Worm (Caenorhabditis elegans) whole organism, L2 larva: ENCODE measurements around the gene smc-3.

Experiments used
- C34F6.9 ChIP-seq: fragments of 150-350 bp; optimal IDR thresholded peaks from 2 replicates; lab custom pipeline; 2014; ENCODE audit warnings: missing biosample characterization, missing genetic modification characterization
- F13H6.1 ChIP-seq: sonication (generic microtip); optimal IDR thresholded peaks from 2 replicates; lab custom pipeline; 2016; ENCODE audit warnings: missing genetic modification characterization, missing compliant biosample characterization
- R02D3.7 ChIP-seq: fragments of 150-350 bp; optimal IDR thresholded peaks from 2 replicates; lab custom pipeline; 2014; ENCODE audit warnings: missing biosample characterization, missing genetic modification characterization
- Y55F3AM.14 ChIP-seq: fragments of 200-800 bp; sonication (Bioruptor generic); optimal IDR thresholded peaks from 2 replicates; lab custom pipeline; 2018; ENCODE audit warnings: mild to moderate bottlenecking, missing genetic modification characterization, missing compliant biosample characterization
- alr-1 ChIP-seq: fragments of 150-350 bp; optimal IDR thresholded peaks from 2 replicates; lab custom pipeline; 2014; ENCODE audit warnings: missing biosample characterization, missing genetic modification characterization
- blmp-1 ChIP-seq: sonication (generic microtip); optimal IDR thresholded peaks from 2 replicates; lab custom pipeline; 2017; ENCODE audit warnings: missing genetic modification characterization, mild to moderate bottlenecking, missing compliant biosample characterization, antibody characterized with exemption, moderate library complexity; ENCODE audit not compliant: insufficient read depth
- ceh-16 ChIP-seq: fragments of 150-350 bp; optimal IDR thresholded peaks from 2 replicates; lab custom pipeline; 2014; ENCODE audit warnings: missing biosample characterization, missing genetic modification characterization
- egl-27 ChIP-seq: sonication (generic microtip); optimal IDR thresholded peaks from 3 replicates; lab custom pipeline; 2017; ENCODE audit warnings: missing biosample characterization, missing genetic modification reagents, missing genetic modification characterization
- elt-1 ChIP-seq: fragments of 150-350 bp; optimal IDR thresholded peaks from 2 replicates; lab custom pipeline; 2014; ENCODE audit warnings: missing biosample characterization, missing genetic modification characterization
- elt-3 ChIP-seq: sonication (generic microtip); optimal IDR thresholded peaks from 2 replicates; lab custom pipeline; 2017; ENCODE audit warnings: missing biosample characterization, missing genetic modification characterization
- fos-1 ChIP-seq: fragments of 150-350 bp; optimal IDR thresholded peaks from 2 replicates; lab custom pipeline; 2014; ENCODE audit warnings: missing biosample characterization, missing genetic modification characterization
- gmeb-1 ChIP-seq: fragments of 150-350 bp; optimal IDR thresholded peaks from 2 replicates; lab custom pipeline; 2014; ENCODE audit warnings: missing biosample characterization, missing genetic modification characterization
- lin-11 ChIP-seq: fragments of 150-350 bp; sonication (generic microtip); optimal IDR thresholded peaks from 2 replicates; lab custom pipeline; 2014; ENCODE audit warnings: missing biosample characterization, missing genetic modification characterization, inconsistent platforms, mixed read lengths
- lin-39 ChIP-seq: fragments of 150-350 bp; optimal IDR thresholded peaks from 2 replicates; lab custom pipeline; 2014; ENCODE audit warnings: missing biosample characterization, missing genetic modification reagents, missing genetic modification characterization
- mbf-1 ChIP-seq: sonication (generic microtip); optimal IDR thresholded peaks from 2 replicates; lab custom pipeline; 2017; ENCODE audit warnings: missing biosample characterization, missing genetic modification characterization
- mdl-1 ChIP-seq, 2 experiments: fragments of 150-350 bp in 1 of 2; sonication (generic microtip) in 1 of 2; optimal IDR thresholded peaks; 2 replicates each; lab custom pipeline; 2017; ENCODE audit warnings: missing biosample characterization in 2 of 2, missing genetic modification characterization in 2 of 2
- nhr-10 ChIP-seq: sonication (generic microtip); optimal IDR thresholded peaks from 2 replicates; lab custom pipeline; 2017; ENCODE audit warnings: missing biosample characterization, missing genetic modification characterization
- nhr-12 ChIP-seq: fragments of 150-350 bp; optimal IDR thresholded peaks from 2 replicates; lab custom pipeline; 2014; ENCODE audit warnings: missing biosample characterization, missing genetic modification characterization
- nhr-129 ChIP-seq: fragments of 150-350 bp; optimal IDR thresholded peaks from 2 replicates; lab custom pipeline; 2014; ENCODE audit warnings: missing biosample characterization, missing genetic modification characterization
- nhr-21 ChIP-seq: fragments of 150-350 bp; optimal IDR thresholded peaks from 2 replicates; lab custom pipeline; 2014; ENCODE audit warnings: missing biosample characterization, missing genetic modification characterization
- nhr-25 ChIP-seq: fragments of 150-350 bp; sonication (generic microtip); optimal IDR thresholded peaks from 3 replicates; lab custom pipeline; 2014; ENCODE audit warnings: missing biosample characterization, missing genetic modification characterization
- nhr-6 ChIP-seq: fragments of 150-350 bp; optimal IDR thresholded peaks from 2 replicates; lab custom pipeline; 2014; ENCODE audit warnings: missing biosample characterization, missing genetic modification characterization
- nhr-77 ChIP-seq: fragments of 150-350 bp; optimal IDR thresholded peaks from 2 replicates; lab custom pipeline; 2014; ENCODE audit warnings: missing biosample characterization, missing genetic modification characterization
- sem-4 ChIP-seq: fragments of 150-350 bp; optimal IDR thresholded peaks from 2 replicates; lab custom pipeline; 2014; ENCODE audit warnings: missing biosample characterization, missing genetic modification reagents, missing genetic modification characterization
- skn-1 ChIP-seq: sonication (generic microtip); optimal IDR thresholded peaks from 2 replicates; lab custom pipeline; 2017; ENCODE audit warnings: missing biosample characterization, missing genetic modification characterization
- sma-3 ChIP-seq: sonication (generic microtip); optimal IDR thresholded peaks from 2 replicates; lab custom pipeline; 2016; ENCODE audit warnings: missing genetic modification reagents, missing genetic modification characterization, missing compliant biosample characterization
- sma-9 ChIP-seq, 2 experiments: fragments of 150-350 bp in 1 of 2; sonication (generic microtip) in 1 of 2; optimal IDR thresholded peaks; 2 replicates each; lab custom pipeline; 2014 to 2016; ENCODE audit warnings: missing genetic modification characterization in 2 of 2, mild to moderate bottlenecking in 1 of 2, missing biosample characterization in 1 of 2, missing compliant biosample characterization in 1 of 2, missing genetic modification reagents in 1 of 2, moderate library complexity in 1 of 2
- unc-39 ChIP-seq: fragments of 150-350 bp; optimal IDR thresholded peaks from 2 replicates; lab custom pipeline; 2014; ENCODE audit warnings: missing biosample characterization, missing genetic modification characterization
- unc-55 ChIP-seq: fragments of 150-350 bp; sonication (generic microtip); optimal IDR thresholded peaks from 3 replicates; lab custom pipeline; 2014; ENCODE audit warnings: missing biosample characterization, missing genetic modification reagents, missing genetic modification characterization
- unc-62 ChIP-seq: fragments of 150-350 bp; optimal IDR thresholded peaks from 2 replicates; lab custom pipeline; 2014; ENCODE audit warnings: missing biosample characterization, missing genetic modification reagents, missing genetic modification characterization
- ztf-11 ChIP-seq: sonication (generic microtip); optimal IDR thresholded peaks from 2 replicates; lab custom pipeline; 2017; ENCODE audit warnings: missing biosample characterization, missing genetic modification characterization
- ztf-4 ChIP-seq: fragments of 150-350 bp; optimal IDR thresholded peaks from 2 replicates; lab custom pipeline; 2014; ENCODE audit warnings: missing biosample characterization, missing genetic modification characterization

smc-3 gene

DNA sequence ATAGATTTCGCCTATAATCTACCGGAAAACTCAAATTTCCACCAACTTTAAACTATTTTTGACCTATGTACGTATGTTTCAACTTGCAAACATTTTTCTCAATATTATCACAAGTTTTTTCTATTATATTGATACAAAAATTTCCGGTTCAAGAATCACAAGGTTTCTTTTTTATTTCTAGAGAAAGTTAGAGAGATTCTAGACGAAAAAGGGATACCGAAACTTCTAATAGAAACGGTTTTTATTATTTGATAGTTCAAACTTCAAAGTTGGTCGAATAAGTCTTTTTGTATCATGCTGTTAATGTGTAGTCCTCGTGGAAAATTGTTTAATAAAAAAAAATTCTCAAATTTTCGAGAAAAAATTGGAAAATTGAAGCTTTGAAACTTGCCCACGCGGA is 35.6 kb upstream of the smc-3 start:
- TF ChIP-seq nhr-12 (no peak), nhr-21 (tag; lab: Kevin White, UChicago) (peak; percentile 38), unc-62 (no peak), lin-11 (tag; lab: Kevin White, UChicago) (no peak), F13H6.1 (tag; lab: Kevin White, UChicago) (no peak), ztf-11 (no peak), fos-1 (no peak), elt-1 (tag; lab: Kevin White, UChicago) (no peak), C34F6.9 (tag; lab: Kevin White, UChicago) (no peak), lin-39 (no peak), nhr-25 (tag; lab: Kevin White, UChicago) (peak; percentile 82), sma-3 (GFP tag; lab: Kevin White, UChicago) (peak; percentile 23), nhr-10 (tag; lab: Kevin White, UChicago) (no peak), sma-9 (GFP tag; optimal IDR thresholded peaks at IDR 0.05; lab: Kevin White, UChicago) (peak; percentile 75), sma-9 (tag; optimal IDR thresholded peaks at IDR 0.05; lab: Kevin White, UChicago) (no peak), gmeb-1 (tag; lab: Kevin White, UChicago) (peak; percentile 23), blmp-1 (peak; percentile 70), ceh-16 (tag; lab: Kevin White, UChicago) (no peak), nhr-129 (tag; lab: Kevin White, UChicago) (no peak)

DNA sequence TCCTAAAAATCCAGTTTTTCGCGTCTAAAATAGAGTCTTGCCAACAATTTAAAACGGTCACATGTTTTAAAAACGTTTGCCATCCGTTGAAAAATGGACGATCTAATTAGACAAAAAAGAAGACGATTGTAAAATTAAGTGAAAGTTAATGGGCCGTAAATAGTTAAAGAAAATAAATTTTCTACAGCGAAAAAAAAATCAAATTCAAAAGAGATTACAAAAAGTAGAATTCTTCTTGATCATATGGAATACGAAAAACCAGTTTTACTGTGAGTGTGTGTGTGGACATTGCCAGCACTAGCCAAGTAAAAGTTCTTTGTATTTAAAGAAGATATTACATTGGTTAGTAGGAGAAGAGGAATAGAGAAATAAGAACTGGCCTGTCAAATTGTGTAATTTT is 28.6 kb upstream of the smc-3 start:
- no peak for TF ChIP-seq ztf-4 (tag; lab: Kevin White, UChicago)
- peak; percentile 12 for TF ChIP-seq C34F6.9 (tag; lab: Kevin White, UChicago)
- peak; percentile 31 for TF ChIP-seq sem-4 (tag; lab: Kevin White, UChicago)
- no peak for TF ChIP-seq nhr-77 (tag; lab: Kevin White, UChicago)
- peak; percentile 88 for TF ChIP-seq blmp-1
- TF ChIP-seq Y55F3AM.14 (GFP tag; lab: Kevin White, UChicago) = no peak
- peak; percentile 3 for TF ChIP-seq sma-3 (GFP tag; lab: Kevin White, UChicago)
- peak; percentile 88 for TF ChIP-seq nhr-25 (tag; lab: Kevin White, UChicago)

DNA sequence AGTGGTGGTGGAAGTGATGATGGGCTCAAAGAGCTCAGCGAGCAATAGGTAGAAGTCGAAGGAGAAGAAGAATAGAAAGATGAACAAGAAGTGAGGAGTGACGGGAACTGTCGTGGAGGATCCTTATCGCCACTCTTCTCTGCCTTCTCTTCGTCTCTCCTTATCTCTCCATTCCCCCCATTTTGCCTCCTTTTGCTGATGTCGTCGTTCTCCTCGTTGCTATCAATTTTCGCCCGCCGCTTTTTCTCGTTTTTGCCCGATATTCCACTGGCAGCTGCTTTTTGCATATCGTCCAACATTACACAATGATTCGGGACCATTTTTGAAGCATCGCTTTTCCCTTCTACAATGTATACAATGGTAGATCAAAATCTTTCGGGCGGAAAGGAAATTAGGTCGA is 23.3 kb upstream of the smc-3 start:
- TF ChIP-seq mdl-1 (tag; optimal IDR thresholded peaks at IDR 0.05; lab: Kevin White, UChicago) (no peak), lin-11 (tag; lab: Kevin White, UChicago) (no peak), fos-1 (peak; percentile 42), nhr-6 (tag; lab: Kevin White, UChicago) (no peak), ztf-4 (tag; lab: Kevin White, UChicago) (no peak), unc-55 (GFP tag; lab: Kevin White, UChicago) (no peak)

DNA sequence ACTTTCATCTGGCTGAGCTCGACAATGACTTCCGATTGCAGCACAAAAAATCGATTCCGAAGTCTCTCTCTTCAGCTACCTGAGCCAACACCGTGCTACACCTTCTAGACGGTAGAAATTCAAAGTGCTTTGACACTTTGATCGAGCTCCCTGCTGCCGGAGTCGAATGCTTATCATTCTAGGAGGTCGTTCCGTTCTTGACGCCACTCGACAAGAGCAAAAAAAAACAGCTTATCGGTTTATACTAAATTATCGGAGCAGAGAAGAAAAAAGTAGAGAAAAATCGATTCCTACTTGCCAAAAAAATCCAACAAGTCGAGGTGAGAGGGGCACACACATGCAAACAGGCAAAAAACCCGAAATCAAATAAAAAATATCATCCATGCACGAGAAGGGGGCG is 22.2 kb upstream of the smc-3 start:
- no peak for TF ChIP-seq sem-4 (tag; lab: Kevin White, UChicago)
- peak; percentile 15 for TF ChIP-seq fos-1

DNA sequence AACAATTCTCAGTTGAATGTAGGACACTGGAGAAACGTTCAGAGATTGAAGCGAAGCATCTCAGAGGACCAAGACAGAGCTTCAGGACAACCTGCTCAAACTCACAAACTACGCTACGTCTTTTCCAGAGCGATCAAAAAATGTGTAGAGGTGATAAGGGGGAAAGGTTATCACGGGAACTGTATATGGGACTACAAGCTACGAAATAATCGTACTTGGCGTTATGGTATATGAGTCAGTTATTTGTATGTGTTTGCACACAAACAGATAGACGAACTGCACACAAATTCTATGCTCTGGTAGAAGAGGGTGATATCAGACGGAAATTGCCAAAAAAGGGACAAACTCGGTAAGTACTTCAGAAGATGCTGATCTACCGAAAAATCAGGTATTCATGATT is 21.5 kb upstream of the smc-3 start:
- no peak for TF ChIP-seq alr-1 (tag; lab: Kevin White, UChicago)
- peak; percentile 74 for TF ChIP-seq fos-1

DNA sequence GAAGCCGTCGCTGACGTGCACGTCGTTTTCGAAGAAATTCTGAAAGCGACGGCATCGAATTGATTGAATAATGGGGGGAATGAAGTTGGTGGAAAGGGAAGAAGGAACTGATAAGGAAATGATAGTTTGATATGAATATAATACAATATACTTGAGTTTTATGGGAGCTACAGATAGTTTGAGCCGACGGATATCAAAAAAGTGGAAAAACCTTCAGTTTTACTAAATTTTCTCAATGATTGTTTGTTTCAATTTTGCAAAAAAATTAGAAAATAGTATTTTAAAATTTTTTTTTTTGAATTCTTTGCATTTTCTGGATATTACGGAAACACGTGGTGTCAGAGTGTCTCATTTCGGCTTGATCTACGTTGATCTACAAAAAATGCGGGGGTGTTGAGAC is 19.9 kb upstream of the smc-3 start, which contains the start of gene obr-1:
Gene obr-1 (minus strand): TSS at position 101 of the 400 bp plus-strand sequence.
- no peak for TF ChIP-seq C34F6.9 (tag; lab: Kevin White, UChicago)
- TF ChIP-seq ztf-11 = no peak
- no peak for TF ChIP-seq R02D3.7 (tag; lab: Kevin White, UChicago)
- no peak for TF ChIP-seq skn-1 (tag; lab: Kevin White, UChicago)
- TF ChIP-seq nhr-6 (tag; lab: Kevin White, UChicago) = no peak
- no peak for TF ChIP-seq egl-27 (tag; lab: Kevin White, UChicago)
- TF ChIP-seq unc-62 = no peak
- TF ChIP-seq unc-39 = no peak
- no peak for TF ChIP-seq mbf-1 (tag; lab: Kevin White, UChicago)
- TF ChIP-seq elt-3 = no peak
- TF ChIP-seq, all 48 proteins: peak for 0
